Worm (Caenorhabditis elegans): ENCODE results near the gene F25B5.6.
A peak's percentile ranks its signal among the peaks of the same experiment; 100 is the strongest.

Gene F25B5.6

ce11 chrIII:5951589-5952378 is 3.3 kb upstream of the F25B5.6 start (continued):
- TF ChIP-seq efl-1 (optimal IDR thresholded peaks at IDR 0.05) (peak in 1 of 2 experiments; percentile 14), efl-1 (GFP tag; optimal IDR thresholded peaks at IDR 0.05 in 1 of 2) (peak in 1 of 2 experiments; percentile 93), xbp-1 (tag; optimal IDR thresholded peaks at IDR 0.05) (no peak), pag-3 (tag; optimal IDR thresholded peaks at IDR 0.05; ENCODE audit: borderline replicate concordance, insufficient read depth) (no peak), isw-1 (GFP tag; IDR thresholded peaks at IDR 0.05) (no peak), mdl-1 (tag; optimal IDR thresholded peaks at IDR 0.05) (peak in 1 of 2 experiments; percentile 63), swsn-7 (tag; optimal IDR thresholded peaks at IDR 0.05) (peak; percentile 19), fkh-4 (tag; optimal IDR thresholded peaks at IDR 0.05; ENCODE audit: borderline replicate concordance) (no peak), sox-4 (tag; optimal IDR thresholded peaks at IDR 0.05) (no peak), unc-86 (tag; optimal IDR thresholded peaks at IDR 0.05) (no peak), F16B12.6 (tag; optimal IDR thresholded peaks at IDR 0.05) (peak; percentile 1), sup-37 (GFP tag; optimal IDR thresholded peaks at IDR 0.05) (no peak), fkh-8 (tag; optimal IDR thresholded peaks at IDR 0.05) (peak; percentile 13), unc-62 (GFP tag; optimal IDR thresholded peaks at IDR 0.05) (no peak), jun-1 (tag; optimal IDR thresholded peaks at IDR 0.05) (no peak), unc-98 (GFP tag; IDR thresholded peaks at IDR 0.05) (no peak), aha-1 (tag; optimal IDR thresholded peaks at IDR 0.05) (no peak), sptf-1 (tag; optimal IDR thresholded peaks at IDR 0.05) (no peak), lin-35 (GFP tag; optimal IDR thresholded peaks at IDR 0.05) (peak; percentile 3 to 53), ztf-11 (tag; optimal IDR thresholded peaks at IDR 0.05) (no peak), skn-1 (tag; optimal IDR thresholded peaks at IDR 0.05) (no peak), lin-15B (tag; optimal IDR thresholded peaks at IDR 0.05) (no peak), pqm-1 (tag; optimal IDR thresholded peaks at IDR 0.05) (no peak), elt-2 (tag; optimal IDR thresholded peaks at IDR 0.05) (no peak), C16A3.4 (tag; optimal IDR thresholded peaks at IDR 0.05) (no peak), zip-4 (GFP tag; optimal IDR thresholded peaks at IDR 0.05) (no peak), nhr-12 (tag; optimal IDR thresholded peaks at IDR 0.05) (no peak), elt-3 (tag; optimal IDR thresholded peaks at IDR 0.05) (no peak), lsy-2 (tag; optimal IDR thresholded peaks at IDR 0.05) (peak; percentile 34 to 52), C34B4.2 (tag; optimal IDR thresholded peaks at IDR 0.05) (no peak), nhr-77 (tag; optimal IDR thresholded peaks at IDR 0.05) (no peak), Y116A8C.19 (tag; optimal IDR thresholded peaks at IDR 0.05; ENCODE audit: borderline replicate concordance) (no peak), blmp-1 (tag; optimal IDR thresholded peaks at IDR 0.05) (peak; percentile 46), pax-3 (tag; optimal IDR thresholded peaks at IDR 0.05) (no peak), nhr-11 (tag; optimal IDR thresholded peaks at IDR 0.05) (no peak), ceh-8 (GFP tag; optimal IDR thresholded peaks at IDR 0.05) (no peak), ztf-4 (tag; optimal IDR thresholded peaks at IDR 0.05) (no peak), nhr-20 (tag; optimal IDR thresholded peaks at IDR 0.05) (peak; percentile 71), irx-1 (tag; optimal IDR thresholded peaks at IDR 0.05) (no peak), dpl-1 (GFP tag; optimal IDR thresholded peaks at IDR 0.05) (peak in 2 of 3 experiments; percentile 25), mef-2 (tag; optimal IDR thresholded peaks at IDR 0.05) (no peak)

ce11 chrIII:5950756-5951345 is 2.3 kb upstream of the F25B5.6 start:
- TF ChIP-seq mep-1 (tag; optimal IDR thresholded peaks at IDR 0.05) (no peak), efl-1 (optimal IDR thresholded peaks at IDR 0.05) (no peak), efl-1 (GFP tag; optimal IDR thresholded peaks at IDR 0.05 in 1 of 2) (peak in 1 of 2 experiments; percentile 68), irx-1 (tag; optimal IDR thresholded peaks at IDR 0.05) (no peak), egl-13 (tag; optimal IDR thresholded peaks at IDR 0.05) (no peak), dpl-1 (GFP tag; optimal IDR thresholded peaks at IDR 0.05) (no peak), unc-130 (tag; optimal IDR thresholded peaks at IDR 0.05) (no peak), lin-35 (GFP tag; optimal IDR thresholded peaks at IDR 0.05) (peak in 1 of 2 experiments; percentile 48), rnt-1 (tag; optimal IDR thresholded peaks at IDR 0.05) (peak; percentile 1), ama-1 (optimal IDR thresholded peaks at IDR 0.05) (no peak), xbp-1 (tag; optimal IDR thresholded peaks at IDR 0.05) (no peak), Y116A8C.19 (tag; optimal IDR thresholded peaks at IDR 0.05; ENCODE audit: borderline replicate concordance) (no peak), sox-4 (tag; optimal IDR thresholded peaks at IDR 0.05) (no peak), snu-23 (GFP tag; optimal IDR thresholded peaks at IDR 0.05) (no peak), sup-37 (GFP tag; optimal IDR thresholded peaks at IDR 0.05) (no peak), lin-39 (tag; optimal IDR thresholded peaks at IDR 0.05) (no peak), nhr-85 (tag) (no peak), ceh-63 (GFP tag; optimal IDR thresholded peaks at IDR 0.05) (no peak)
